Worm (Caenorhabditis elegans): ENCODE data around the gene snf-5.

Gene snf-5

DNA sequence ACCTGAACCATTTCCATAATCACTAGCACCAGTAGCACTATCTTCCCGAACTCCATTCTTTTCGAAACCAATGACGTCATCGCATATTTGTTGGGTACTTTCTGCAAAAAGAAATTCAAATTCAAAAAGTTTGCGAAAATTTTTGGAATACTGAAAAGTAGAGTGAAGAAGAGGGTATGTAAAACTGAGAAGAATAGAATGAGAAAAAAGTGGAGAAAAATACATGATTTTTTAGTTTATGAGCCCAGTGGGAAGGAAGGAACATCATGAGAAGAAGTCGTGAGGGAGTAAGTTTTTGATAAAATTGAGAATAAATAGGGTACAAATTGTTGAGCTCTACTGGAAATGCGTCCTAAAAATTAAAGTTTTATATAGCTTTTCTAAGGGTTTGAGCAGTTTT lies 25.5 kb downstream of the snf-5 start, which contains the start of gene lgc-35:
lgc-35 (minus strand) TSS at position 101 of the 400 bp plus-strand sequence.
- no peak for TF ChIP-seq lin-13 (GFP tag; optimal IDR thresholded peaks at IDR 0.05)
- no peak for TF ChIP-seq lin-15B (tag; optimal IDR thresholded peaks at IDR 0.05)
- no peak for TF ChIP-seq unc-30 (tag; optimal IDR thresholded peaks at IDR 0.05)
- no peak for TF ChIP-seq ces-1 (GFP tag; optimal IDR thresholded peaks at IDR 0.05)
- no peak for TF ChIP-seq hlh-17 (GFP tag; optimal IDR thresholded peaks at IDR 0.05; ENCODE audit: borderline replicate concordance)
- no peak for TF ChIP-seq pax-3 (tag; optimal IDR thresholded peaks at IDR 0.05)
- TF ChIP-seq aha-1 (tag; optimal IDR thresholded peaks at IDR 0.05), result no peak
- no peak for TF ChIP-seq Y116A8C.19 (tag; optimal IDR thresholded peaks at IDR 0.05; ENCODE audit: borderline replicate concordance)
- no peak for TF ChIP-seq efl-1 (optimal IDR thresholded peaks at IDR 0.05)
- TF ChIP-seq efl-1 (GFP tag; optimal IDR thresholded peaks at IDR 0.05 in 1 of 2), result no peak
- no peak for TF ChIP-seq hlh-4 (tag; optimal IDR thresholded peaks at IDR 0.05)
- no peak for TF ChIP-seq alr-1 (tag; optimal IDR thresholded peaks at IDR 0.05; ENCODE audit: borderline replicate concordance)
- TF ChIP-seq skn-1 (tag; optimal IDR thresholded peaks at IDR 0.05), result no peak
- no peak for TF ChIP-seq unc-130 (tag; optimal IDR thresholded peaks at IDR 0.05)
- no peak for TF ChIP-seq hpl-2 (GFP tag; optimal IDR thresholded peaks at IDR 0.05)
- no peak for TF ChIP-seq C16A3.4 (tag; optimal IDR thresholded peaks at IDR 0.05)

DNA sequence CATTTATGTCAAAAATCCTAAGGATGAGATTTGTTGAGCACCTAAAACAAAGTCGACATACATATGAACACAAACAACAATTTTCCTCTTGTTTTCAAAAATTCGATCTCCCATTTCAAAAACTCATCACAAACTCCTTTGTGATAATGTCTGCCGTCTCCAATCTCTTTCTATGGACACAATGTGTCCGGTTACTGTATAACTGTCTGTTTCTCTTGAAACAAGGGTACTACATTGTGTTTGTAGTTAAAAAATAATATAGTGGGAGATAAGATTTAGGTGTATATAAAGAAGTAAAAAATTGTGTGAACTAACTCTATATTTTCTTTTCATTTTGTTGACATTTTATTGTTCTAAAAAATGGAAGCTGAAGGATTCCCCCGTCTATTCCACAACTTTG lies 35.2 kb downstream of the snf-5 start, which contains the start of gene bcmo-1:
bcmo-1 (plus strand) TSS at position 330 of the 400 bp plus-strand sequence.
- TF ChIP-seq sox-4 (tag; optimal IDR thresholded peaks at IDR 0.05), result no peak
- no peak for TF ChIP-seq swsn-7 (tag; optimal IDR thresholded peaks at IDR 0.05)
- peak; percentile 25 for TF ChIP-seq nhr-20 (tag; optimal IDR thresholded peaks at IDR 0.05)

ce11 chrII:12828863-12829262 lies 36.7 kb downstream of the snf-5 start, which contains the start of gene Y46G5A.23:
Gene Y46G5A.23 (minus strand): TSS chrII:12828963.
- TF ChIP-seq unc-62 (GFP tag; optimal IDR thresholded peaks at IDR 0.05) (no peak), lir-3 (tag; optimal IDR thresholded peaks at IDR 0.05; ENCODE audit: poor library complexity) (no peak), nhr-19 (GFP tag; conservative IDR thresholded peaks at IDR 0.05) (no peak), pag-3 (tag; optimal IDR thresholded peaks at IDR 0.05; ENCODE audit: borderline replicate concordance, insufficient read depth) (no peak), efl-3 (GFP tag; optimal IDR thresholded peaks at IDR 0.05) (no peak), nhr-11 (tag; optimal IDR thresholded peaks at IDR 0.05) (no peak), zip-4 (GFP tag; optimal IDR thresholded peaks at IDR 0.05) (no peak), snpc-4 (tag; optimal IDR thresholded peaks at IDR 0.05) (no peak), nhr-76 (tag; optimal IDR thresholded peaks at IDR 0.05) (no peak), skn-1 (tag; optimal IDR thresholded peaks at IDR 0.05) (no peak), elt-3 (tag; optimal IDR thresholded peaks at IDR 0.05) (no peak), swsn-7 (tag; optimal IDR thresholded peaks at IDR 0.05) (no peak), nhr-28 (tag; optimal IDR thresholded peaks at IDR 0.05) (no peak), tbx-2 (tag; optimal IDR thresholded peaks at IDR 0.05) (no peak), ceh-8 (GFP tag; optimal IDR thresholded peaks at IDR 0.05) (no peak)

DNA sequence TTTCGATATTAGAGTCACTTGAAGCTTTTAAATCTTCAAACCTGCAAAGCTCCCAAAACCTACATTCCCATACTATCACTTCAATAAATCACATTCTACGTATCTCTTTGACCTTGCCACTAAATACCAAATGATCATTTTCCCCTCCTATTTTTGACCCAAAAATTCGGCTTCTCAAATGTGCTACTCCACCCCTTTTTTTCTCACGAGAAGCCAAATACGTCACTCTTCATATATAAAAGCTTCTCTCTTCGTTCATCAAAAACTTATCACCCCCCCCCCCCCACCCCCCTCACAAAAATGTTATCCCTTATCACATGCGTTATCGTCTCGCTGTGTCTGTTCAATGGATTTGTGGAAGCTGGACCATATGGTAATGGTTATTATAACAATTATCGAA lies 38.8 kb downstream of the snf-5 start, which contains the start of gene Y46G5A.38:
Y46G5A.38 (plus strand) TSS at position 301 of the 400 bp plus-strand sequence.
- no peak for TF ChIP-seq ztf-4 (tag; optimal IDR thresholded peaks at IDR 0.05)
- no peak for TF ChIP-seq unc-30 (tag; optimal IDR thresholded peaks at IDR 0.05)
- TF ChIP-seq lin-39 (tag; optimal IDR thresholded peaks at IDR 0.05), result no peak
- TF ChIP-seq pag-3 (tag; optimal IDR thresholded peaks at IDR 0.05; ENCODE audit: borderline replicate concordance, insufficient read depth), result no peak
- TF ChIP-seq xbp-1 (tag; optimal IDR thresholded peaks at IDR 0.05), result no peak
- no peak for TF ChIP-seq unc-98 (GFP tag; IDR thresholded peaks at IDR 0.05)
- no peak for TF ChIP-seq dpl-1 (GFP tag; optimal IDR thresholded peaks at IDR 0.05)
- no peak for TF ChIP-seq nhr-11 (tag; optimal IDR thresholded peaks at IDR 0.05)
- TF ChIP-seq zag-1 (tag; optimal IDR thresholded peaks at IDR 0.05), result no peak
- TF ChIP-seq jun-1 (tag; optimal IDR thresholded peaks at IDR 0.05), result no peak
- TF ChIP-seq C04F5.9 (tag; optimal IDR thresholded peaks at IDR 0.05), result no peak
- TF ChIP-seq lir-3 (tag; optimal IDR thresholded peaks at IDR 0.05; ENCODE audit: poor library complexity), result no peak
- no peak for TF ChIP-seq mdl-1 (tag; optimal IDR thresholded peaks at IDR 0.05)
- TF ChIP-seq rnt-1 (tag; optimal IDR thresholded peaks at IDR 0.05), result no peak
- TF ChIP-seq ama-1 (optimal IDR thresholded peaks at IDR 0.05), result no peak
